Worm (Caenorhabditis elegans) whole organism, young adult: Measurements from ENCODE around the gene mnk-1.
A peak's percentile ranks its signal among the peaks of the same experiment; 100 is the strongest.

Experiments used
- F23B12.7 ChIP-seq: sonication (generic microtip); optimal IDR thresholded peaks from 2 replicates; lab custom pipeline; 2017; ENCODE audit warnings: missing genetic modification characterization, mild to moderate bottlenecking, missing compliant biosample characterization, antibody characterized with exemption, moderate library complexity; ENCODE audit not compliant: insufficient read depth
- ama-1 ChIP-seq, 3 experiments: fragments of 150-350 bp in 1 of 3; sonication (generic microtip) in 2 of 3; optimal IDR thresholded peaks; 2 replicates each; lab custom pipeline; 2014 to 2018; ENCODE audit warnings: missing biosample characterization in 2 of 3, missing genetic modification characterization in 2 of 3, missing genetic modification reagents in 2 of 3

DNA sequence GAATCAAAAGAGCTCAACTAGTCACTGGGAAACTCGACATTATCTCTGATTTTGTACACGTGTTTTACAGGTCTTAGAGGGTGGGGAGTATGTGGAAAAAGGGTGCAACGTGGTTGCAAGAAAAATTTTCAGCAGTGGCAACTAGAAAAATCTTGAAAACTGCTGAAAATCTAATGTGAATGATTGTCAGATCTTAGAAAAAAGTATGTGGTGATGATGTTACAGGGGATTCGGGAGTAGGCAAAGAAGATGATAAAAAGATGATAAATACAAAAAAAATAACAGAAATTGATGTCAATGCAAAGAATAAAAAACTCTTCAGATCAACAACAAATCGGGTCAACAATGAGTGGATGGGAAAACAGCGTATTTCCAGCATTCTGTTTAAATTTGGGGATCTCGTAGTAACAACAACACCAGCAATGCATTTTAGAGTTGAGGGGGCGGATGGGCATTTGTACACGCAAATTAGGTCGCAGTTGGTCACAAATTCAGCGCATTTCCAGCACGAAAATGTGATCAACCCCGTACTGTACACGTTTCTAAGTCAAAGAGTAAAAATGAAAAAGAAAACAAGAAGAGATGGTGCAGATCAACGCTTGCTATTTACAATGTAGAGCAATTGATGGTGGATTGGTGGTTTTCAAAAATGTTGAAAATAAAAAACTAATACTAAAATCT, 11.2 kb downstream of the mnk-1 start:
- peak; percentile 44 for TF ChIP-seq ama-1 (optimal IDR thresholded peaks at IDR 0.05; lab: Kevin White, UChicago)
- TF ChIP-seq ama-1 (GFP tag; optimal IDR thresholded peaks at IDR 0.05; lab: Kevin White, UChicago), result no peak
- no peak for TF ChIP-seq F23B12.7
